Fruit fly (Drosophila melanogaster) whole organism, wandering third instar larva: ENCODE results near the gene ninaB.

Source experiments
- Abd-B ChIP-seq: fragments of >200 bp; optimal IDR thresholded peaks from 2 replicates; lab custom pipeline; 2017; ENCODE audit warnings: missing biosample characterization, missing genetic modification characterization
- CG32264 ChIP-seq: fragments of 200-800 bp; sonication (Bioruptor generic); optimal IDR thresholded peaks from 2 replicates; lab custom pipeline; 2016; ENCODE audit warnings: missing biosample characterization, missing genetic modification characterization
- CG9705 ChIP-seq: fragments of 200-800 bp; sonication (Bioruptor generic); optimal IDR thresholded peaks from 2 replicates; lab custom pipeline; 2018; ENCODE audit warnings: missing biosample characterization, mild to moderate bottlenecking, missing genetic modification characterization
- CrebA ChIP-seq: fragments of 200-800 bp; sonication (Bioruptor generic); optimal IDR thresholded peaks from 2 replicates; lab custom pipeline; 2016; ENCODE audit warnings: missing biosample characterization, mild to moderate bottlenecking, missing genetic modification characterization, borderline replicate concordance
- Dfd ChIP-seq: fragments of >200 bp; optimal IDR thresholded peaks from 2 replicates; lab custom pipeline; 2017; ENCODE audit warnings: missing biosample characterization, missing genetic modification characterization
- Dif ChIP-seq: fragments of 200-275, 200-300 bp; sonication (Bioruptor generic); optimal IDR thresholded peaks from 2 replicates; lab custom pipeline; 2018; ENCODE audit warnings: missing biosample characterization, missing genetic modification characterization; ENCODE audit not compliant: partially characterized antibody
- HLH106 ChIP-seq: fragments of 200-800 bp; optimal IDR thresholded peaks from 3 replicates; lab custom pipeline; 2019; ENCODE audit warnings: missing biosample characterization, mild to moderate bottlenecking, missing genetic modification characterization, moderate library complexity
- Hnf4 ChIP-seq: fragments of 200-800 bp; sonication (Bioruptor generic); optimal IDR thresholded peaks from 2 replicates; lab custom pipeline; 2016; ENCODE audit warnings: missing biosample characterization, mild to moderate bottlenecking, missing genetic modification characterization
- Hr78 ChIP-seq: fragments of >200 bp; optimal IDR thresholded peaks from 2 replicates; lab custom pipeline; 2017; ENCODE audit warnings: missing biosample characterization, missing genetic modification characterization
- Jra ChIP-seq: sonication (Bioruptor generic); optimal IDR thresholded peaks from 2 replicates; lab custom pipeline; 2016; ENCODE audit warnings: missing biosample characterization, missing genetic modification characterization
- Mio ChIP-seq: sonication (Bioruptor generic); optimal IDR thresholded peaks from 2 replicates; lab custom pipeline; 2016; ENCODE audit warnings: missing biosample characterization, missing genetic modification characterization
- Myc ChIP-seq: fragments of >200 bp; optimal IDR thresholded peaks from 2 replicates; lab custom pipeline; 2017
- N ChIP-seq: fragments of >200 bp; optimal IDR thresholded peaks from 2 replicates; lab custom pipeline; 2018; ENCODE audit warnings: missing biosample characterization, missing external identifiers, missing genetic modification characterization
- OdsH ChIP-seq: fragments of 200-800 bp; sonication (Bioruptor generic); optimal IDR thresholded peaks from 2 replicates; lab custom pipeline; 2016; ENCODE audit warnings: missing biosample characterization, mild to moderate bottlenecking, missing genetic modification characterization
- Rel ChIP-seq, 2 experiments: fragments of 200-800 bp; sonication (Bioruptor generic) in 1 of 2; optimal IDR thresholded peaks; 2 replicates in 1 of 2; 3 replicates in 1 of 2; lab custom pipeline; 2016 to 2019; ENCODE audit warnings: mild to moderate bottlenecking in 2 of 2, missing biosample characterization in 2 of 2, missing genetic modification characterization in 2 of 2, moderate library complexity in 1 of 2
- Sp1 ChIP-seq: fragments of 200-800 bp; sonication (Bioruptor generic); optimal IDR thresholded peaks from 3 replicates; lab custom pipeline; 2019; ENCODE audit warnings: missing biosample characterization, mild to moderate bottlenecking, missing genetic modification characterization, moderate library complexity
- Vsx2 ChIP-seq: fragments of 200-300, 225-300 bp; sonication (Bioruptor generic); optimal IDR thresholded peaks from 2 replicates; lab custom pipeline; 2018; ENCODE audit warnings: missing biosample characterization, missing genetic modification characterization; ENCODE audit not compliant: partially characterized antibody
- br ChIP-seq: fragments of 200-800 bp; sonication (Bioruptor generic); optimal IDR thresholded peaks from 2 replicates; lab custom pipeline; 2016; ENCODE audit warnings: missing biosample characterization, missing genetic modification characterization
- dl ChIP-seq, 2 experiments: fragments of 175-275, 200-275 bp in 1 of 2; fragments of 200-275 bp in 1 of 2; sonication (Bioruptor generic); optimal IDR thresholded peaks; lab custom pipeline; 2018; ENCODE audit warnings: mild to moderate bottlenecking in 2 of 2, missing biosample characterization in 2 of 2, missing genetic modification characterization in 2 of 2, moderate library complexity in 2 of 2; ENCODE audit not compliant: partially characterized antibody in 2 of 2, insufficient read depth in 1 of 2
- dmrt93B ChIP-seq: fragments of 200-800 bp; sonication (Bioruptor generic); optimal IDR thresholded peaks from 2 replicates; lab custom pipeline; 2018; ENCODE audit warnings: missing biosample characterization, mild to moderate bottlenecking, missing genetic modification characterization
- dsf ChIP-seq: sonication (Bioruptor generic); optimal IDR thresholded peaks from 2 replicates; lab custom pipeline; 2016; ENCODE audit warnings: missing biosample characterization, missing genetic modification characterization, borderline replicate concordance
- ey ChIP-seq: fragments of 200-800 bp; sonication (Bioruptor generic); optimal IDR thresholded peaks from 2 replicates; lab custom pipeline; 2016; ENCODE audit warnings: missing biosample characterization, missing genetic modification characterization
- foxo ChIP-seq, 2 experiments: fragments of 200-800 bp; sonication (Bioruptor generic); optimal IDR thresholded peaks; 2 replicates in 1 of 2; 3 replicates in 1 of 2; lab custom pipeline; 2016 to 2017; ENCODE audit warnings: missing biosample characterization in 2 of 2, missing genetic modification characterization in 2 of 2
- fru ChIP-seq: fragments of 200-800 bp; sonication (Bioruptor generic); optimal IDR thresholded peaks from 3 replicates; lab custom pipeline; 2016; ENCODE audit warnings: missing biosample characterization, mild to moderate bottlenecking, missing genetic modification characterization
- h ChIP-seq: fragments of 200-800 bp; sonication (Bioruptor generic); optimal IDR thresholded peaks from 3 replicates; lab custom pipeline; 2016; ENCODE audit warnings: missing biosample characterization, mild to moderate bottlenecking, missing genetic modification characterization
- jim ChIP-seq: fragments of 175-275, 200-325 bp; sonication (Bioruptor generic); optimal IDR thresholded peaks from 2 replicates; lab custom pipeline; 2016; ENCODE audit warnings: missing biosample characterization, mild to moderate bottlenecking, missing genetic modification characterization
- pan ChIP-seq: fragments of >200 bp; optimal IDR thresholded peaks from 2 replicates; lab custom pipeline; 2017
- psq ChIP-seq: fragments of 200-800 bp; sonication (Bioruptor generic); optimal IDR thresholded peaks from 3 replicates; lab custom pipeline; 2017; ENCODE audit warnings: missing biosample characterization, mild to moderate bottlenecking, missing genetic modification characterization, moderate library complexity
- rgr ChIP-seq: fragments of 200-800 bp; sonication (Bioruptor generic); optimal IDR thresholded peaks from 3 replicates; lab custom pipeline; 2016; ENCODE audit warnings: missing biosample characterization, mild to moderate bottlenecking, missing genetic modification characterization
- sv ChIP-seq: fragments of 200-800 bp; sonication (Bioruptor generic); optimal IDR thresholded peaks from 3 replicates; lab custom pipeline; 2016; ENCODE audit warnings: missing biosample characterization, missing genetic modification characterization
- tai ChIP-seq: sonication (Bioruptor generic); optimal IDR thresholded peaks from 2 replicates; lab custom pipeline; 2016; ENCODE audit warnings: missing biosample characterization, missing genetic modification characterization
- usp ChIP-seq: fragments of >200 bp; optimal IDR thresholded peaks from 2 replicates; lab custom pipeline; 2017; ENCODE audit warnings: missing biosample characterization, missing genetic modification characterization
- woc ChIP-seq: sonication (Bioruptor generic); optimal IDR thresholded peaks from 2 replicates; lab custom pipeline; 2016; ENCODE audit warnings: missing biosample characterization, mild to moderate bottlenecking, missing genetic modification characterization

Gene ninaB

dm6 chr3R:13715674-13716454, 15.5 kb downstream of the ninaB start:
- TF ChIP-seq Hnf4 (no peak), CG32264 (GFP tag; lab: Kevin White, UChicago) (no peak), jim (GFP tag; lab: Kevin White, UChicago) (no peak), Abd-B (GFP tag; lab: Kevin White, UChicago) (no peak), dmrt93B (GFP tag; lab: Kevin White, UChicago) (no peak), sv (GFP tag; lab: Kevin White, UChicago) (no peak), OdsH (GFP tag; lab: Kevin White, UChicago) (no peak), psq (peak; percentile 59), CrebA (GFP tag; lab: Kevin White, UChicago) (peak; percentile 46), woc (GFP tag; lab: Kevin White, UChicago) (no peak), Myc (no peak), dl (GFP tag; optimal IDR thresholded peaks at IDR 0.05; lab: Kevin White, UChicago; ENCODE audit: insufficient read depth in 1 of 2, partially characterized antibody in 2 of 2) (no peak), fru (GFP tag; lab: Kevin White, UChicago) (peak; percentile 26), br (GFP tag; lab: Kevin White, UChicago) (no peak), Mio (GFP tag; lab: Kevin White, UChicago) (no peak), Sp1 (GFP tag; lab: Kevin White, UChicago) (peak; percentile 17), Hr78 (GFP tag; lab: Kevin White, UChicago) (no peak), pan (lab: Kevin White, UChicago) (no peak), dsf (GFP tag; lab: Kevin White, UChicago) (no peak), ey (no peak)

dm6 chr3R:13716827-13717226, 16.5 kb downstream of the ninaB start:
- peak; percentile 26 for TF ChIP-seq CG32264 (GFP tag; lab: Kevin White, UChicago)
- TF ChIP-seq ey = peak; percentile 33
- no peak for TF ChIP-seq usp (GFP tag; lab: Kevin White, UChicago)
- no peak for TF ChIP-seq Sp1 (GFP tag; lab: Kevin White, UChicago)
- TF ChIP-seq tai = no peak
- TF ChIP-seq fru (GFP tag; lab: Kevin White, UChicago) = peak; percentile 76
- TF ChIP-seq CG9705 (GFP tag; lab: Kevin White, UChicago) = no peak
- peak; percentile 40 for TF ChIP-seq rgr (GFP tag; lab: Kevin White, UChicago)
- no peak for TF ChIP-seq Jra (GFP tag; lab: Kevin White, UChicago)
- TF ChIP-seq woc (GFP tag; lab: Kevin White, UChicago) = peak; percentile 56
- TF ChIP-seq foxo (GFP tag; optimal IDR thresholded peaks at IDR 0.05; lab: Kevin White, UChicago) = peak in 1 of 2 experiments; percentile 54
- peak; percentile 27 for TF ChIP-seq HLH106 (tag; lab: Kevin White, UChicago)
- TF ChIP-seq Hnf4 = peak; percentile 42
- peak; percentile 36 for TF ChIP-seq h
- no peak for TF ChIP-seq Mio (GFP tag; lab: Kevin White, UChicago)
- no peak for TF ChIP-seq N (GFP tag; lab: Kevin White, UChicago)
- TF ChIP-seq dsf (GFP tag; lab: Kevin White, UChicago) = no peak
- no peak for TF ChIP-seq Dfd
- TF ChIP-seq jim (GFP tag; lab: Kevin White, UChicago) = no peak
- no peak for TF ChIP-seq Abd-B (GFP tag; lab: Kevin White, UChicago)
- TF ChIP-seq br (GFP tag; lab: Kevin White, UChicago) = peak; percentile 51
- no peak for TF ChIP-seq Rel (GFP tag; optimal IDR thresholded peaks at IDR 0.05; lab: Kevin White, UChicago)
- no peak for TF ChIP-seq Rel (tag; optimal IDR thresholded peaks at IDR 0.05; lab: Kevin White, UChicago)
- peak; percentile 12 for TF ChIP-seq OdsH (GFP tag; lab: Kevin White, UChicago)

DNA sequence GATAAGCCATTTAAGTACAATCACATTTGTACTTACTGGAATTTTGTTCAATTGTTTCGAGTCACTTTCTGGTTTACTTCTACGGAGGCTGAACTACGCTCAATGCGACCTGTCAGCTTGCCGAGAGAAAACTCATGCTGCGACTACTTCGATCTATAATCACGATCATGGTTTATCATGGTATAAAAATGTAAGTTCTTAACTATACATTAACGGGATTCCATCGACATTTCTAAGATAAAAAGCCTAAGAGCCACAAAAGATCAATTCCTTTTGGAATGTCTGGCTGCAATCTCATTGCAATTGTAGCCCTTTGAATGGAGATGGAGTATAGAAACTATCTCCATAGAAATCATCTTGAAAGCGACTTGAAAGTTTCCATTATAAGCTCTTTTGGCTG, 17.7 kb downstream of the ninaB start, which contains the start of gene Ubc87F:
Ubc87F (minus strand) TSS at position 101 of the 400 bp plus-strand sequence.
- TF ChIP-seq Rel (GFP tag; optimal IDR thresholded peaks at IDR 0.05; lab: Kevin White, UChicago) (no peak), Rel (tag; optimal IDR thresholded peaks at IDR 0.05; lab: Kevin White, UChicago) (no peak), usp (GFP tag; lab: Kevin White, UChicago) (no peak), Dif (no peak), tai (no peak), dmrt93B (GFP tag; lab: Kevin White, UChicago) (no peak), Vsx2 (GFP tag; lab: Kevin White, UChicago) (no peak), fru (GFP tag; lab: Kevin White, UChicago) (no peak), Mio (GFP tag; lab: Kevin White, UChicago) (no peak), br (GFP tag; lab: Kevin White, UChicago) (no peak), Jra (GFP tag; lab: Kevin White, UChicago) (no peak)
